Worm (Caenorhabditis elegans): ENCODE data around the gene nhr-145.

The nhr-145 gene

ce11 chrV:19051425-19051824 lies 36.1 kb upstream of the nhr-145 start (continued):
- TF ChIP-seq nhr-237 (tag; optimal IDR thresholded peaks at IDR 0.05) (no peak), dmd-6 (GFP tag; IDR thresholded peaks at IDR 0.05) (peak; percentile 67), Y5F2A.4 (GFP tag; optimal IDR thresholded peaks at IDR 0.05) (no peak), nhr-10 (tag; optimal IDR thresholded peaks at IDR 0.05) (no peak), lin-15B (tag; optimal IDR thresholded peaks at IDR 0.05) (no peak), daf-19 (GFP tag; conservative IDR thresholded peaks at IDR 0.05) (no peak), aly-2 (tag; optimal IDR thresholded peaks at IDR 0.05) (no peak), nhr-102 (tag; optimal IDR thresholded peaks at IDR 0.05) (no peak), zip-11 (GFP tag; IDR thresholded peaks at IDR 0.05) (no peak)

ce11 chrV:19053281-19053680 lies 34.2 kb upstream of the nhr-145 start:
- no peak for TF ChIP-seq nhr-6 (tag; optimal IDR thresholded peaks at IDR 0.05)
- no peak for TF ChIP-seq nhr-111 (GFP tag; optimal IDR thresholded peaks at IDR 0.05)
- TF ChIP-seq nhr-41 (GFP tag; IDR thresholded peaks at IDR 0.05), result no peak
- TF ChIP-seq lin-39 (tag; optimal IDR thresholded peaks at IDR 0.05), result no peak
- no peak for TF ChIP-seq arid-1 (GFP tag; conservative IDR thresholded peaks at IDR 0.05)
- TF ChIP-seq unc-62 (GFP tag; optimal IDR thresholded peaks at IDR 0.05 in 1 of 2), result no peak
- no peak for TF ChIP-seq unc-62 (tag; optimal IDR thresholded peaks at IDR 0.05)
- 0 out of 2 replicates have a peak, but pooled peaks have one; percentile 39 for TF ChIP-seq tra-1 (GFP tag; IDR thresholded peaks at IDR 0.05)
- TF ChIP-seq mdt-29 (GFP tag; IDR thresholded peaks at IDR 0.05), result peak; percentile 77
- TF ChIP-seq unc-130 (GFP tag; optimal IDR thresholded peaks at IDR 0.05), result no peak
- no peak for TF ChIP-seq zip-2 (tag; optimal IDR thresholded peaks at IDR 0.05)
- TF ChIP-seq hlh-11 (tag; optimal IDR thresholded peaks at IDR 0.05), result peak; percentile 77
- TF ChIP-seq fkh-10 (GFP tag; optimal IDR thresholded peaks at IDR 0.05), result no peak
- no peak for TF ChIP-seq lir-3 (tag; optimal IDR thresholded peaks at IDR 0.05)
- no peak for TF ChIP-seq ceh-32 (tag; optimal IDR thresholded peaks at IDR 0.05; ENCODE audit: poor library complexity)
- TF ChIP-seq daf-8 (GFP tag; IDR thresholded peaks at IDR 0.05), result no peak
- no peak for TF ChIP-seq nhr-25 (tag; optimal IDR thresholded peaks at IDR 0.05; ENCODE audit: borderline replicate concordance, insufficient read depth)
- no peak for TF ChIP-seq lin-29 (GFP tag; IDR thresholded peaks at IDR 0.05)
- no peak for TF ChIP-seq Y5F2A.4 (GFP tag; optimal IDR thresholded peaks at IDR 0.05)
- peak; percentile 73 for TF ChIP-seq dmd-6 (GFP tag; IDR thresholded peaks at IDR 0.05)
- TF ChIP-seq zag-1 (tag; optimal IDR thresholded peaks at IDR 0.05), result no peak
- TF ChIP-seq pqm-1 (tag; optimal IDR thresholded peaks at IDR 0.05), result peak; percentile 27
- no peak for TF ChIP-seq ceh-44 (GFP tag; IDR thresholded peaks at IDR 0.05)
- peak; percentile 80 for TF ChIP-seq nhr-77 (tag; optimal IDR thresholded peaks at IDR 0.05)
- no peak for TF ChIP-seq zfp-3 (GFP tag; conservative IDR thresholded peaks at IDR 0.05)
- no peak for TF ChIP-seq saeg-2 (GFP tag; IDR thresholded peaks at IDR 0.05)
- TF ChIP-seq T26A8.4 (GFP tag; IDR thresholded peaks at IDR 0.05), result no peak
- no peak for TF ChIP-seq D1046.2 (GFP tag; IDR thresholded peaks at IDR 0.05)
- TF ChIP-seq Y48G9A.11 (GFP tag; IDR thresholded peaks at IDR 0.05), result no peak
- TF ChIP-seq ztf-11 (tag; optimal IDR thresholded peaks at IDR 0.05), result no peak
- TF ChIP-seq dve-1 (tag; optimal IDR thresholded peaks at IDR 0.05; ENCODE audit: insufficient read depth), result peak; percentile 82
- TF ChIP-seq nhr-28 (tag; optimal IDR thresholded peaks at IDR 0.05), result peak; percentile 79
- no peak for TF ChIP-seq egl-27 (tag; optimal IDR thresholded peaks at IDR 0.05)
- TF ChIP-seq pha-4 (GFP tag; IDR thresholded peaks at IDR 0.05), result no peak
- no peak for TF ChIP-seq pha-4 (tag; optimal IDR thresholded peaks at IDR 0.05)
- no peak for TF ChIP-seq aly-2 (tag; optimal IDR thresholded peaks at IDR 0.05)
- TF ChIP-seq vab-7 (GFP tag; IDR thresholded peaks at IDR 0.05), result no peak
- no peak for TF ChIP-seq hif-1 (tag; optimal IDR thresholded peaks at IDR 0.05)
- TF ChIP-seq lsy-2 (tag; optimal IDR thresholded peaks at IDR 0.05), result peak in 1 of 2 experiments; percentile 2
- TF ChIP-seq madf-9 (GFP tag; conservative IDR thresholded peaks at IDR 0.05), result no peak
- no peak for TF ChIP-seq daf-12 (tag; optimal IDR thresholded peaks at IDR 0.05)
- TF ChIP-seq jun-1 (tag; optimal IDR thresholded peaks at IDR 0.05), result peak; percentile 1
- TF ChIP-seq gei-8 (GFP tag; optimal IDR thresholded peaks at IDR 0.05), result no peak
- no peak for TF ChIP-seq skn-1 (tag; optimal IDR thresholded peaks at IDR 0.05)
- TF ChIP-seq sdz-12 (GFP tag; optimal IDR thresholded peaks at IDR 0.05), result no peak

All from whole organism, L4 larva.